Worm (Caenorhabditis elegans): ENCODE data around the gene catp-4.

DNA sequence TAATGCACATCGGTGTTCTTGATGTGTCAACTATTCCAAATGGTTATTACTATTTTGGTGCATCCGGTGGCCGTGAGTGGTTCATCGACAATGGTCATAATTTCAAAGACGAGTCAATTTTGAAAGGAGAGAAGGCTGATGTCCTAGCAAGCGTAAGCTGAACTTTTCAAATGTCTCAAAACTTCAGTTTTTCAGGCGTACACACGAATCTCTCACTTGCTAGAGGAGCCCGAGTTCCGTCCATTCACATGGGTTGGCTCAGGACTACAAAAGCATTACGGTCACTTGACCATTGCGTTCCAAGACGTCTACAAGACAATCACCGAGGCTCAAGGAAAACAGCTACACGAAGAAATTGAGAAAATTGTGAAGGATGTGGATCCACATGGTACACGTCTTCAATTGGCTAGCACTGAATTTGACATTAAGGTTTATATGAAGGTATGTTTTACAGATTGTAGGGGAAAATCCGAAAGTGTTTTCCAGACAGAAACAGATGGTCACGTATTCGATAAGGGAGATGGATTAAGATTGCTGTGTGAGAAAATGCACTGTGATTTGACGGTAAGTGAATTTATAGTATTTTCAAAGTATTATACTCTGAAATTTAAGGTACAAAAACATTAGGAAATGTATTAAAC lies 16.0 kb downstream of the catp-4 start:
- TF ChIP-seq C38D4.7 (GFP tag; optimal IDR thresholded peaks at IDR 0.05), result no peak
- no peak for TF ChIP-seq ceh-48 (tag; optimal IDR thresholded peaks at IDR 0.05)

All from whole organism, late embryonic.